Worm (Caenorhabditis elegans): ENCODE measurements around the gene fat-7.

- no peak for TF ChIP-seq ccch-3 (GFP tag; optimal IDR thresholded peaks at IDR 0.05)
- TF ChIP-seq sea-2 (GFP tag; IDR thresholded peaks at IDR 0.05): no peak
- TF ChIP-seq madf-8 (GFP tag; conservative IDR thresholded peaks at IDR 0.05): no peak
- TF ChIP-seq hmg-1.2 (GFP tag; IDR thresholded peaks at IDR 0.05): no peak
- TF ChIP-seq xnd-1 (tag; optimal IDR thresholded peaks at IDR 0.05): no peak
- TF ChIP-seq die-1 (tag; optimal IDR thresholded peaks at IDR 0.05): no peak
- no peak for TF ChIP-seq Y95B8A.8 (GFP tag; IDR thresholded peaks at IDR 0.05)
These were observed 48.4 kb upstream of the fat-7 start for ce11 chrV:7201353-7201752.
